Worm (Caenorhabditis elegans) whole organism, L3 larva: ENCODE measurements around the gene F59C12.4.

ENCODE experiments used
- R02D3.7 ChIP-seq: fragments of 150-350 bp; optimal IDR thresholded peaks from 2 replicates; lab custom pipeline; 2014; ENCODE audit warnings: missing biosample characterization, missing genetic modification characterization
- ZK546.5 ChIP-seq: sonication (generic microtip); optimal IDR thresholded peaks from 2 replicates; lab custom pipeline; 2017; ENCODE audit warnings: missing biosample characterization, missing genetic modification characterization
- aly-2 ChIP-seq: fragments of 150-350 bp; optimal IDR thresholded peaks from 2 replicates; lab custom pipeline; 2014; ENCODE audit warnings: missing biosample characterization, missing genetic modification characterization
- ceh-16 ChIP-seq: sonication (generic microtip); optimal IDR thresholded peaks from 2 replicates; lab custom pipeline; 2017; ENCODE audit warnings: missing biosample characterization, missing genetic modification characterization
- ceh-28 ChIP-seq: fragments of 150-350 bp; optimal IDR thresholded peaks from 2 replicates; lab custom pipeline; 2014; ENCODE audit warnings: missing biosample characterization, missing genetic modification reagents, missing genetic modification characterization
- ceh-82 ChIP-seq: fragments of 150-350 bp; optimal IDR thresholded peaks from 2 replicates; lab custom pipeline; 2014; ENCODE audit warnings: missing biosample characterization, missing genetic modification characterization
- ceh-9 ChIP-seq: sonication (generic microtip); optimal IDR thresholded peaks from 2 replicates; lab custom pipeline; 2018; ENCODE audit warnings: missing biosample characterization, missing genetic modification characterization
- daf-12 ChIP-seq: fragments of 150-350 bp; optimal IDR thresholded peaks from 2 replicates; lab custom pipeline; 2014; ENCODE audit warnings: missing biosample characterization, missing genetic modification reagents, missing genetic modification characterization
- egl-27 ChIP-seq: sonication (generic microtip); optimal IDR thresholded peaks from 4 replicates; lab custom pipeline; 2017; ENCODE audit warnings: missing biosample characterization, missing genetic modification reagents, missing genetic modification characterization
- elt-1 ChIP-seq: fragments of 150-350 bp; optimal IDR thresholded peaks from 2 replicates; lab custom pipeline; 2014; ENCODE audit warnings: missing biosample characterization, missing genetic modification characterization
- elt-2 ChIP-seq: sonication (generic microtip); optimal IDR thresholded peaks from 2 replicates; lab custom pipeline; 2016; ENCODE audit warnings: missing genetic modification reagents, mild to moderate bottlenecking, missing genetic modification characterization, missing compliant biosample characterization
- fkh-10 ChIP-seq: sonication (generic microtip); optimal IDR thresholded peaks from 2 replicates; lab custom pipeline; 2017; ENCODE audit warnings: missing biosample characterization, missing genetic modification reagents, missing genetic modification characterization
- fkh-2 ChIP-seq: fragments of 150-350 bp; optimal IDR thresholded peaks from 2 replicates; lab custom pipeline; 2014; ENCODE audit warnings: missing biosample characterization, missing genetic modification reagents, missing genetic modification characterization
- fos-1 ChIP-seq: fragments of 150-350 bp; optimal IDR thresholded peaks from 2 replicates; lab custom pipeline; 2014; ENCODE audit warnings: missing biosample characterization, missing genetic modification characterization
- jun-1 ChIP-seq: fragments of 150-350 bp; optimal IDR thresholded peaks from 2 replicates; lab custom pipeline; 2014; ENCODE audit warnings: missing biosample characterization, missing genetic modification reagents, missing genetic modification characterization
- lin-15B ChIP-seq: fragments of 150-350 bp; optimal IDR thresholded peaks from 2 replicates; lab custom pipeline; 2014; ENCODE audit warnings: missing biosample characterization, missing genetic modification characterization
- lin-39 ChIP-seq: fragments of 150-350 bp; optimal IDR thresholded peaks from 2 replicates; lab custom pipeline; 2018; ENCODE audit warnings: missing biosample characterization, missing genetic modification reagents, missing genetic modification characterization
- mml-1 ChIP-seq: fragments of 150-350 bp; sonication (generic microtip); optimal IDR thresholded peaks from 3 replicates; lab custom pipeline; 2014; ENCODE audit warnings: missing biosample characterization, missing genetic modification characterization
- nfya-1 ChIP-seq: sonication (generic microtip); optimal IDR thresholded peaks from 2 replicates; lab custom pipeline; 2017; ENCODE audit warnings: missing genetic modification characterization, mild to moderate bottlenecking, missing compliant biosample characterization, antibody characterized with exemption, moderate library complexity; ENCODE audit not compliant: insufficient read depth
- nhr-11 ChIP-seq: fragments of 150-350 bp; optimal IDR thresholded peaks from 2 replicates; lab custom pipeline; 2014; ENCODE audit warnings: missing biosample characterization, missing genetic modification characterization
- nhr-12 ChIP-seq: fragments of 150-350 bp; optimal IDR thresholded peaks from 2 replicates; lab custom pipeline; 2014; ENCODE audit warnings: missing biosample characterization, missing genetic modification characterization
- nhr-23 ChIP-seq: fragments of 150-350 bp; optimal IDR thresholded peaks from 2 replicates; lab custom pipeline; 2014; ENCODE audit warnings: missing biosample characterization, missing genetic modification reagents, missing genetic modification characterization
- nhr-237 ChIP-seq: fragments of 150-350 bp; optimal IDR thresholded peaks from 2 replicates; lab custom pipeline; 2014; ENCODE audit warnings: missing biosample characterization, missing genetic modification characterization
- nhr-25 ChIP-seq: sonication (generic microtip); optimal IDR thresholded peaks from 2 replicates; lab custom pipeline; 2017; ENCODE audit warnings: missing biosample characterization, missing genetic modification characterization
- nhr-28 ChIP-seq: fragments of 150-350 bp; optimal IDR thresholded peaks from 2 replicates; lab custom pipeline; 2014; ENCODE audit warnings: missing biosample characterization, missing genetic modification characterization
- nhr-43 ChIP-seq: sonication (generic microtip); optimal IDR thresholded peaks from 2 replicates; lab custom pipeline; 2016; ENCODE audit warnings: mild to moderate bottlenecking, missing genetic modification characterization, missing compliant biosample characterization; ENCODE audit not compliant: poor library complexity, severe bottlenecking
- nhr-76 ChIP-seq: fragments of 150-350 bp; sonication (generic microtip); optimal IDR thresholded peaks from 5 replicates; lab custom pipeline; 2014; ENCODE audit warnings: missing biosample characterization, missing genetic modification characterization
- nhr-77 ChIP-seq: fragments of 150-350 bp; optimal IDR thresholded peaks from 2 replicates; lab custom pipeline; 2014; ENCODE audit warnings: missing biosample characterization, missing genetic modification characterization
- pha-4 ChIP-seq: fragments of 150-350 bp; optimal IDR thresholded peaks from 2 replicates; lab custom pipeline; 2014; ENCODE audit warnings: missing biosample characterization, missing genetic modification reagents, missing genetic modification characterization
- pqm-1 ChIP-seq: fragments of 150-350 bp; optimal IDR thresholded peaks from 2 replicates; lab custom pipeline; 2017; ENCODE audit warnings: missing biosample characterization, missing genetic modification characterization, inconsistent platforms
- sea-2 ChIP-seq: fragments of 150-350 bp; sonication (generic microtip); optimal IDR thresholded peaks from 4 replicates; lab custom pipeline; 2014; ENCODE audit warnings: missing biosample characterization, missing genetic modification reagents, missing genetic modification characterization
- skn-1 ChIP-seq: fragments of 150-350 bp; optimal IDR thresholded peaks from 2 replicates; lab custom pipeline; 2014; ENCODE audit warnings: missing biosample characterization, missing genetic modification characterization
- snpc-4 ChIP-seq: fragments of 150-350 bp; optimal IDR thresholded peaks from 2 replicates; lab custom pipeline; 2014; ENCODE audit warnings: missing biosample characterization, missing genetic modification characterization
- tbx-2 ChIP-seq: sonication (generic microtip); optimal IDR thresholded peaks from 2 replicates; lab custom pipeline; 2016; ENCODE audit warnings: mild to moderate bottlenecking, missing genetic modification characterization, missing compliant biosample characterization
- unc-62 ChIP-seq: fragments of 150-350 bp; sonication (generic microtip); optimal IDR thresholded peaks from 4 replicates; lab custom pipeline; 2014; ENCODE audit warnings: missing biosample characterization, missing genetic modification reagents, missing genetic modification characterization
- zag-1 ChIP-seq: fragments of 150-350 bp; optimal IDR thresholded peaks from 2 replicates; lab custom pipeline; 2014; ENCODE audit warnings: missing biosample characterization, missing genetic modification characterization
- ztf-11 ChIP-seq: fragments of 150-350 bp; optimal IDR thresholded peaks from 2 replicates; lab custom pipeline; 2014; ENCODE audit warnings: missing biosample characterization, missing genetic modification characterization
- ztf-4 ChIP-seq: fragments of 150-350 bp; optimal IDR thresholded peaks from 2 replicates; lab custom pipeline; 2014; ENCODE audit warnings: missing biosample characterization, missing genetic modification characterization

Gene F59C12.4

ce11 chrX:16629773-16630172, 27.4 kb upstream of the F59C12.4 start:
- TF ChIP-seq nhr-25 (tag; lab: Kevin White, UChicago) (peak; percentile 32), lin-15B (no peak)

ce11 chrX:16629168-16629567, 26.7 kb upstream of the F59C12.4 start:
- TF ChIP-seq nhr-23 (no peak), nhr-11 (tag; lab: Kevin White, UChicago) (no peak), ceh-28 (no peak), fos-1 (no peak), snpc-4 (tag; lab: Kevin White, UChicago) (peak; percentile 64), ceh-9 (no peak)

- TF ChIP-seq nhr-25 (tag; lab: Kevin White, UChicago) (peak; percentile 7), nhr-11 (tag; lab: Kevin White, UChicago) (no peak), lin-39 (peak; percentile 19)
These were observed 24.4 kb upstream of the F59C12.4 start for ce11 chrX:16626817-16627216.

DNA sequence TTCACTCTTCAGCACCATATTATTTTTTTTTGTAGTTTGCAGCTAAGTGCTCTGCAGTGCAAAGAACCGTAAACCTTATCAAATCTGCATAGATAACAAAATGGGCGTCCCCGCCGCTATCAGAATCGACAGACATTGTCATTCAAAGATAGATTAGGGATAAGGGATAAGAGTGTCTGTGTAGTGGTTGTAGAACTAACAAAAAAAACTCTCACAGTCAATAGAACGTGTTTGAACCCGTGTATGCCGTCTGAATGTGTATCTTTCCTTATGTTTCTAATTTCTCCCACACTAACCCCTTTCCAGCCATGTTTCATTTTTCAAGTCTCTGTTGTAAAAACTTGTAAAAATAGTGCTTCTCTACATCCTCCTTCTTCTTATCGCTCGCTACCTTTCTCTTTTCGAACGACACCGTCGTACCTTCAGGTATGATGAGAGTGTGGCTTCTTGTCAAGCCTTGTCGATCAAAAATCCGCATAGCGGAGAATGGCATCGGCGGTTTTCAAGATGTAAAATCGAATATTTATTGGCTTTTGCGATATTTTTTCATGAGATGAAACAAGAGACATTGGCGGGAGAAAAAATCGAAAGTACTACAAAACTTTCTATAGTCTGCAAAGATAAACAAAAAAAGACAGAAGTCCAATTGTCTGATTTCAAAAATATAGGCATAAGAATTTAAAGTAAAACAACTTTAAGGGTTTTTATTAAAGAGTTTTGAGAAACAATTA, 22.8 kb upstream of the F59C12.4 start:
- TF ChIP-seq daf-12 (tag; lab: Kevin White, UChicago) (no peak), elt-2 (tag; lab: Kevin White, UChicago) (no peak), ztf-11 (no peak), nhr-25 (tag; lab: Kevin White, UChicago) (peak; percentile 33), unc-62 (GFP tag; lab: Kevin White, UChicago) (no peak), nhr-43 (peak; percentile 12)

- TF ChIP-seq ceh-82: no peak
- no peak for TF ChIP-seq R02D3.7 (tag; lab: Kevin White, UChicago)
- TF ChIP-seq pha-4 (tag; lab: Kevin White, UChicago): no peak
- TF ChIP-seq nhr-12: no peak
- TF ChIP-seq tbx-2 (tag; lab: Kevin White, UChicago): no peak
- no peak for TF ChIP-seq nhr-43
- no peak for TF ChIP-seq nfya-1 (tag; lab: Kevin White, UChicago)
These were observed 20.8 kb upstream of the F59C12.4 start for ce11 chrX:16623269-16623668.

- TF ChIP-seq nhr-12: no peak
- no peak for TF ChIP-seq ceh-82
- no peak for TF ChIP-seq fkh-2 (tag; lab: Kevin White, UChicago)
- TF ChIP-seq pqm-1 (tag; lab: Kevin White, UChicago): no peak
- TF ChIP-seq elt-2 (tag; lab: Kevin White, UChicago): no peak
- TF ChIP-seq mml-1 (tag; lab: Kevin White, UChicago): no peak
- no peak for TF ChIP-seq elt-1 (tag; lab: Kevin White, UChicago)
These were observed 19.0 kb upstream of the F59C12.4 start, which contains the start of gene cpg-19 for ce11 chrX:16621467-16621866. cpg-19 (plus strand) TSS chrX:16621807.

DNA sequence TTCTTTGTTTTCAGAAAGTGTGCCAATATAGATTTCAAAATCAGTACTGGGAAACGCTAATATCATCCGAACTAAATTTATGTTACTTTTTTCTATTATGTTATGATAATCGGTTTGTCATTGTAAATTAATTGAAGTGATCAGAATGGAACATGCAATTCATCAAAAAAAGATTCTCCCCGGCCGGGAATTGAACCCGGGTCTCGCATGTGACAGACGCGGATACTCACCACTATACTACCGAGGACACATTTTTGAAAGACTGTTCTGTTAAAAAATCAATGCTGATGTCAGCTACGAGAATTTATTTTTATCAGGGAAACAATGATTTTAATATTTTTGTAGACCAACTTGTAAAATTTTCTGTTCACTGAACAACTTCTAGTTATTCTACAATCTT, 16.7 kb upstream of the F59C12.4 start:
- TF ChIP-seq egl-27 (tag; lab: Kevin White, UChicago) (no peak), aly-2 (tag; lab: Kevin White, UChicago) (no peak), nhr-43 (peak; percentile 72), pqm-1 (tag; lab: Kevin White, UChicago) (no peak), nhr-23 (peak; percentile 26), skn-1 (tag; lab: Kevin White, UChicago) (no peak), lin-39 (no peak), jun-1 (no peak), R02D3.7 (tag; lab: Kevin White, UChicago) (no peak), ceh-16 (no peak), nhr-25 (tag; lab: Kevin White, UChicago) (peak; percentile 21), nhr-76 (tag; lab: Kevin White, UChicago) (no peak), elt-2 (tag; lab: Kevin White, UChicago) (peak; percentile 39), ZK546.5 (tag; lab: Kevin White, UChicago) (no peak), ztf-11 (no peak), nfya-1 (tag; lab: Kevin White, UChicago) (no peak), lin-15B (no peak), zag-1 (tag; lab: Kevin White, UChicago) (no peak), elt-1 (tag; lab: Kevin White, UChicago) (no peak), fkh-10 (GFP tag; lab: Kevin White, UChicago) (no peak), tbx-2 (tag; lab: Kevin White, UChicago) (no peak), ztf-4 (tag; lab: Kevin White, UChicago) (no peak), daf-12 (tag; lab: Kevin White, UChicago) (no peak), nhr-237 (tag; lab: Kevin White, UChicago) (no peak), nhr-28 (tag; lab: Kevin White, UChicago) (no peak), ceh-82 (no peak), sea-2 (GFP tag; lab: Kevin White, UChicago) (no peak), nhr-77 (no peak), nhr-11 (tag; lab: Kevin White, UChicago) (no peak)
